Worm (Caenorhabditis elegans) whole organism, L1 larva: ENCODE measurements around the gene col-108.

Source experiments
- Y116A8C.19 ChIP-seq: sonication (generic microtip); optimal IDR thresholded peaks from 2 replicates; lab custom pipeline; 2016; ENCODE audit warnings: missing compliant biosample characterization, missing genetic modification characterization, borderline replicate concordance
- ceh-82 ChIP-seq, 3 experiments: fragments of 150-350 bp in 1 of 3; sonication (generic microtip) in 2 of 3; optimal IDR thresholded peaks; 2 replicates each; lab custom pipeline; 2014 to 2017; ENCODE audit warnings: missing biosample characterization in 3 of 3, missing genetic modification characterization in 3 of 3
- ceh-90 ChIP-seq: sonication (generic microtip); optimal IDR thresholded peaks from 2 replicates; lab custom pipeline; 2016; ENCODE audit warnings: missing genetic modification characterization, missing compliant biosample characterization
- fkh-10 ChIP-seq: sonication (generic microtip); optimal IDR thresholded peaks from 2 replicates; lab custom pipeline; 2017; ENCODE audit warnings: missing biosample characterization, missing genetic modification reagents, missing genetic modification characterization
- lin-13 ChIP-seq: fragments of 150-350 bp; optimal IDR thresholded peaks from 2 replicates; lab custom pipeline; 2014; ENCODE audit warnings: missing biosample characterization, missing genetic modification reagents, missing genetic modification characterization
- lin-39 ChIP-seq: fragments of 150-350 bp; optimal IDR thresholded peaks from 2 replicates; lab custom pipeline; 2014; ENCODE audit warnings: missing biosample characterization, missing genetic modification reagents, missing genetic modification characterization
- mdl-1 ChIP-seq, 2 experiments: fragments of 150-350 bp; optimal IDR thresholded peaks; 2 replicates each; lab custom pipeline; 2014 to 2017; ENCODE audit warnings: missing biosample characterization in 2 of 2, missing genetic modification characterization in 2 of 2, inconsistent platforms in 1 of 2
- nhr-11 ChIP-seq: fragments of 150-350 bp; optimal IDR thresholded peaks from 2 replicates; lab custom pipeline; 2014; ENCODE audit warnings: missing biosample characterization, missing genetic modification characterization
- nhr-76 ChIP-seq: sonication (generic microtip); optimal IDR thresholded peaks from 2 replicates; lab custom pipeline; 2017; ENCODE audit warnings: missing biosample characterization, missing genetic modification characterization
- nhr-77 ChIP-seq: fragments of 150-350 bp; optimal IDR thresholded peaks from 2 replicates; lab custom pipeline; 2014; ENCODE audit warnings: missing biosample characterization, missing genetic modification characterization
- ztf-4 ChIP-seq: fragments of 150-350 bp; optimal IDR thresholded peaks from 2 replicates; lab custom pipeline; 2014; ENCODE audit warnings: missing biosample characterization, missing genetic modification characterization

- TF ChIP-seq nhr-77 (tag; lab: Kevin White, UChicago) = no peak
- no peak for TF ChIP-seq nhr-76 (tag; lab: Kevin White, UChicago)
- TF ChIP-seq nhr-11 (tag; lab: Kevin White, UChicago) = no peak
- no peak for TF ChIP-seq ceh-82 (tag; optimal IDR thresholded peaks at IDR 0.05; lab: Kevin White, UChicago)
- no peak for TF ChIP-seq fkh-10 (GFP tag; lab: Kevin White, UChicago)
- TF ChIP-seq mdl-1 (tag; optimal IDR thresholded peaks at IDR 0.05; lab: Kevin White, UChicago) = no peak
- TF ChIP-seq ztf-4 (tag; lab: Kevin White, UChicago) = no peak
- no peak for TF ChIP-seq Y116A8C.19 (tag; lab: Kevin White, UChicago)
- no peak for TF ChIP-seq lin-39 (tag; lab: Kevin White, UChicago)
- TF ChIP-seq lin-13 (GFP tag; lab: Kevin White, UChicago) = no peak
- no peak for TF ChIP-seq ceh-90 (tag; lab: Kevin White, UChicago)
These were observed at the start of gene col-108 for ce11 chrIV:1768288-1768687.
